Fruit fly (Drosophila melanogaster) S2 (cell line): ENCODE results near the gene unc-119.
A peak's percentile ranks its signal among the peaks of the same experiment; 100 is the strongest.

Experiments used
- CG8478 ChIP-seq: fragments of >200 bp; optimal IDR thresholded peaks from 2 replicates; lab custom pipeline; 2018
- CTCF ChIP-seq, 2 experiments: fragments of >200 bp; optimal IDR thresholded peaks; 2 replicates each; lab custom pipeline; 2018

Gene unc-119

dm6 chrX:7328746-7329145 is 37.6 kb upstream of the unc-119 start, which contains the start of gene Acsf3:
Gene Acsf3 (plus strand): TSS chrX:7329046.
- TF ChIP-seq CTCF (optimal IDR thresholded peaks at IDR 0.05; lab: Kevin White, UChicago) (no peak), CG8478 (no peak)

- no peak for TF ChIP-seq CTCF (optimal IDR thresholded peaks at IDR 0.05; lab: Kevin White, UChicago)
- TF ChIP-seq CG8478 = no peak
These were observed 33.7 kb upstream of the unc-119 start for dm6 chrX:7324816-7325246.

dm6 chrX:7323649-7324511 is 32.8 kb upstream of the unc-119 start, which contains the start of the genes Atg5 and Dok:
Gene Atg5 (minus strand): TSS chrX:7323770.
Gene Dok (plus strand): TSS chrX:7324214.
- peak in 1 of 2 experiments; percentile 26 for TF ChIP-seq CTCF (optimal IDR thresholded peaks at IDR 0.05; lab: Kevin White, UChicago)
- no peak for TF ChIP-seq CG8478

- no peak for TF ChIP-seq CTCF (optimal IDR thresholded peaks at IDR 0.05; lab: Kevin White, UChicago)
- TF ChIP-seq CG8478 = no peak
These were observed 30.7 kb upstream of the unc-119 start for dm6 chrX:7321829-7322228.

dm6 chrX:7320455-7321224 is 29.5 kb upstream of the unc-119 start:
- TF ChIP-seq CTCF (optimal IDR thresholded peaks at IDR 0.05; lab: Kevin White, UChicago) (peak in 1 of 2 experiments; percentile 41), CG8478 (no peak)

dm6 chrX:7319703-7320088 is 28.6 kb upstream of the unc-119 start:
- no peak for TF ChIP-seq CTCF (optimal IDR thresholded peaks at IDR 0.05; lab: Kevin White, UChicago)
- TF ChIP-seq CG8478 = no peak

- TF ChIP-seq CTCF (optimal IDR thresholded peaks at IDR 0.05; lab: Kevin White, UChicago) = no peak
- TF ChIP-seq CG8478 = no peak
These were observed 28.1 kb upstream of the unc-119 start for dm6 chrX:7319053-7319702.

- no peak for TF ChIP-seq CTCF (optimal IDR thresholded peaks at IDR 0.05; lab: Kevin White, UChicago)
These were observed 27.4 kb upstream of the unc-119 start for dm6 chrX:7318464-7318863.

- no peak for TF ChIP-seq CTCF (optimal IDR thresholded peaks at IDR 0.05; lab: Kevin White, UChicago)
- no peak for TF ChIP-seq CG8478
These were observed 26.4 kb upstream of the unc-119 start for dm6 chrX:7317214-7318210.

dm6 chrX:7315925-7316650 is 25.0 kb upstream of the unc-119 start:
- TF ChIP-seq CG8478 (no peak), CTCF (optimal IDR thresholded peaks at IDR 0.05; lab: Kevin White, UChicago) (no peak)

- TF ChIP-seq CTCF (optimal IDR thresholded peaks at IDR 0.05; lab: Kevin White, UChicago) (no peak), CG8478 (no peak)
These were observed 21.3 kb upstream of the unc-119 start for dm6 chrX:7312406-7312805.

- no peak for TF ChIP-seq CG8478
- TF ChIP-seq CTCF (optimal IDR thresholded peaks at IDR 0.05; lab: Kevin White, UChicago) = no peak
These were observed 17.7 kb upstream of the unc-119 start for dm6 chrX:7308794-7309193.

dm6 chrX:7307478-7308200 is 16.5 kb upstream of the unc-119 start, which contains the start of gene brk:
Gene brk (plus strand): TSS chrX:7307939.
- TF ChIP-seq CG8478 (no peak), CTCF (optimal IDR thresholded peaks at IDR 0.05; lab: Kevin White, UChicago) (peak in 1 of 2 experiments; percentile 21)
